Fruit fly (Drosophila melanogaster) whole organism, adult: ENCODE results near the gene CG3734.

Experiments used
- CG11617 ChIP-seq: fragments of 200-800 bp; sonication (Bioruptor generic); optimal IDR thresholded peaks from 2 replicates; lab custom pipeline; 2017; ENCODE audit warnings: mild to moderate bottlenecking, missing biosample characterization, missing genetic modification reagents, missing genetic modification characterization
- CG12768 ChIP-seq: fragments of 200-800 bp; sonication (Bioruptor generic); optimal IDR thresholded peaks from 2 replicates; lab custom pipeline; 2017; ENCODE audit warnings: missing biosample characterization, missing genetic modification characterization, mild to moderate bottlenecking, moderate library complexity, missing genetic modification reagents
- CG14711 ChIP-seq: fragments of 200-800 bp; sonication (Bioruptor generic); optimal IDR thresholded peaks from 2 replicates; lab custom pipeline; 2018; ENCODE audit warnings: missing biosample characterization, mild to moderate bottlenecking, missing genetic modification characterization, moderate library complexity
- CG1620 ChIP-seq: fragments of 200-800 bp; sonication (Bioruptor generic); optimal IDR thresholded peaks from 2 replicates; lab custom pipeline; 2016; ENCODE audit warnings: missing biosample characterization, missing genetic modification characterization
- CG33017 ChIP-seq: fragments of 200-800 bp; sonication (Bioruptor generic); optimal IDR thresholded peaks from 2 replicates; lab custom pipeline; 2018; ENCODE audit warnings: missing biosample characterization, mild to moderate bottlenecking, missing genetic modification characterization, moderate library complexity
- CG5204 ChIP-seq: fragments of 200-800 bp; sonication (Bioruptor generic); optimal IDR thresholded peaks from 2 replicates; lab custom pipeline; 2016; ENCODE audit warnings: missing biosample characterization, missing genetic modification characterization
- CG7045 ChIP-seq: fragments of 200-800 bp; sonication (Bioruptor generic); optimal IDR thresholded peaks from 2 replicates; lab custom pipeline; 2017; ENCODE audit warnings: missing biosample characterization, mild to moderate bottlenecking, missing genetic modification characterization
- CG7101 ChIP-seq: fragments of 200-800 bp; sonication (Bioruptor generic); optimal IDR thresholded peaks from 2 replicates; lab custom pipeline; 2018; ENCODE audit warnings: missing biosample characterization, mild to moderate bottlenecking, missing genetic modification characterization, moderate library complexity
- Clk ChIP-seq: fragments of 200-800 bp; sonication (Bioruptor generic); optimal IDR thresholded peaks from 2 replicates; lab custom pipeline; 2017; ENCODE audit warnings: missing biosample characterization, missing genetic modification characterization
- Crg-1 ChIP-seq: fragments of 200-800 bp; sonication (Bioruptor generic); optimal IDR thresholded peaks from 2 replicates; lab custom pipeline; 2016; ENCODE audit warnings: missing biosample characterization, missing genetic modification characterization
- Hr96 ChIP-seq: fragments of 200-800 bp; sonication (Bioruptor generic); optimal IDR thresholded peaks from 2 replicates; lab custom pipeline; 2016; ENCODE audit warnings: missing biosample characterization, missing genetic modification characterization
- Mnt ChIP-seq: fragments of 200-800 bp; sonication (Bioruptor generic); optimal IDR thresholded peaks from 2 replicates; lab custom pipeline; 2016; ENCODE audit warnings: missing biosample characterization, mild to moderate bottlenecking, missing genetic modification characterization
- bab1 ChIP-seq: fragments of 200-800 bp; sonication (Bioruptor generic); optimal IDR thresholded peaks from 3 replicates; lab custom pipeline; 2019; ENCODE audit warnings: missing biosample characterization, mild to moderate bottlenecking, missing genetic modification characterization, moderate library complexity
- cic ChIP-seq: fragments of 200-800 bp; sonication (Bioruptor generic); optimal IDR thresholded peaks from 2 replicates; lab custom pipeline; 2017; ENCODE audit warnings: missing biosample characterization, mild to moderate bottlenecking, missing genetic modification characterization, moderate library complexity
- cnc ChIP-seq, 2 experiments: fragments of >200 bp; optimal IDR thresholded peaks; 2 replicates each; lab custom pipeline; 2017
- kay ChIP-seq: fragments of 200-800 bp; sonication (Bioruptor generic); peaks from one replicate; lab custom pipeline; 2016; ENCODE audit warnings: missing biosample characterization, missing genetic modification characterization, borderline replicate concordance
- ovo ChIP-seq: fragments of 200-800 bp; sonication (Bioruptor generic); optimal IDR thresholded peaks from 2 replicates; lab custom pipeline; 2016; ENCODE audit warnings: missing biosample characterization, missing genetic modification characterization
- pad ChIP-seq: fragments of 200-800 bp; sonication (Bioruptor generic); optimal IDR thresholded peaks from 3 replicates; lab custom pipeline; 2017; ENCODE audit warnings: missing biosample characterization, missing genetic modification characterization, mild to moderate bottlenecking, moderate library complexity, missing genetic modification reagents
- tj ChIP-seq: fragments of 200-800 bp; sonication (Bioruptor generic); optimal IDR thresholded peaks from 3 replicates; lab custom pipeline; 2017; ENCODE audit warnings: missing biosample characterization, mild to moderate bottlenecking, missing genetic modification characterization, moderate library complexity
- toe ChIP-seq: fragments of 200-800 bp; sonication (Bioruptor generic); optimal IDR thresholded peaks from 2 replicates; lab custom pipeline; 2016; ENCODE audit warnings: missing biosample characterization, missing genetic modification characterization

CG3734 gene

DNA sequence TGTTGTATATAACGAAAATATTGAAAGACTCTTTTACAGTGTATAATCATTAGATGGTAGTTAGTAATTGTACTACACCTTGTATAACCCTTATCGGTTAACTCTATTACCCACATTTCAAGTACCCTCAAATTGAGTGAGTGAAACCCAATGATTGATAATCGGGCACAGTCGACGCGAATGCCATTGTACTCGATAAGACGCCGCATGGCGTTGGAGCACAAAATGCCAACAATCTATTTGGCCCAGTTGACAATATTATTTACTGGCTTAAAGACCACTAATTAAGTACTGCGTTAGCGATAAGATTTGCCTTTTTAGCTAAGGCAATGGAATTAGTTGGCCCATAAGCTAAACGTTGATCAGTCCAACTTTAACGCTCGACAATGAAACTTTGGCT is at the start of gene CG3734:
Gene CG3734 (plus strand): TSS at position 254 of the 400 bp plus-strand sequence.
- peak; percentile 57 for TF ChIP-seq Mnt (GFP tag; lab: Kevin White, UChicago)
- TF ChIP-seq CG1620: no peak
- peak; percentile 1 for TF ChIP-seq pad (GFP tag; lab: Kevin White, UChicago)
- TF ChIP-seq cic: peak; percentile 73
- no peak for TF ChIP-seq tj (GFP tag; lab: Kevin White, UChicago)
- TF ChIP-seq kay (GFP tag; lab: Kevin White, UChicago): peak; percentile 78
- no peak for TF ChIP-seq toe

DNA sequence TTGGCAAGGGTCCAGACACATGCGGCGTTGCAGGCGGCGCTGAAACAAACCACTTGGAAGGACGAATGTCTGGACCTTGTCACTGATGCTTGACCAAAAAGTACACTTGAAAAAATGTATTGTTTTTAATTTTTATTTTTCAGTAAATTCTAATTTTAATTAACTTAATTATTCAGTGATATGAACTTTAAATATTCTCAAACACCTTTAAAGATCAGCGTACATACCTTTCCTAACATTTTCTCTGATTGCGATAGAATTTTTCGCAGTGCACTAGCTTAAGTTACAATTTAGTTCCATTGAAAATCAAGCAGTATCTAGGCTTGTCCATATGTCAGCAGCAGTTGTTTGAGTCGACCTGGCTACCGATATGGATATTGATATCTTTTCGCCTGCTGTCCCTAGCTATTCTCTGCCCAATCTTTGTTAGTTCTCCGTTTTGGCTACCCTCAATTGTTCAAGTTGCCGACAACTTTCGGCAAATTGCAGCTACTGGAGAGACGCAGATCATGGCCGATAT is 48.4 kb upstream of the CG3734 start:
- TF ChIP-seq CG5204 (GFP tag; lab: Kevin White, UChicago) (no peak), tj (GFP tag; lab: Kevin White, UChicago) (no peak), CG1620 (no peak), Mnt (GFP tag; lab: Kevin White, UChicago) (no peak), ovo (GFP tag; lab: Kevin White, UChicago) (no peak), cnc (optimal IDR thresholded peaks at IDR 0.05; lab: Kevin White, UChicago) (no peak), Hr96 (GFP tag; lab: Kevin White, UChicago) (no peak)

DNA sequence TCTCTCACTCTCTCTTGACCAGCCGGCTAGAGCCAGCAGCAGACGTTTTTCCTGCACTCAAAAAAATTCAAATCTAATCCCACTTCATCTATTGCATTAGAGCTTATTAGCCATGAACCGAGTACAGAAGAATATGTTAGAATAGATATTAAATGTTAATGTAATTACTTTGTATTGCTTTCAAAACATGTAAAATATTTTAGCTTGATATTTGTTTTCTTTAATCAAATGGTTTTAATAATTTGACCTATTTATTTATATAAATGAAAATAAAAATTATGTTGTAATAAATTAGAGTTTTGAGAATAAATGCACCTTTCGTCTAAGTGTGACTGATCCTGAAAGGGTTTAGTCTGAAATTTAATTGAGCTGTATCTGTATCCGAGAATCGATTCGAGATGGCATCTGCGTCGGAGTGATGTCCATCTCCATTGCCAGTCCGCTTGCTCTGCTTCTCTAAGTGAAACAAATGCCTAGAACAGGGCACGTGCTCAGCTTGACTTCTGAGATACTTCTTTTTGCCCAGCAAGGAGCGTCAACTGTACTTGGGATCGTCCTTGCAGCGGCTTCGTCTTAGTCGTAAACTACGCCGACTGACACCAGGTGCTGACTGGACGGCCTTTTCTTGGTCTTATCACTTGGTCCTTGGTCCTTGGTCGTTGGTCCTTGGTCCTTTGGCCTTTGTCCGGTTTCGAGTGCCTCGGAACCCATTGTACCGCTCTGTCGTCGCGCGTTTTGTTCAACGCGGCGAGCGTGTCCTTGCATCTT is 47.2 kb upstream of the CG3734 start:
- no peak for TF ChIP-seq CG12768 (GFP tag; lab: Kevin White, UChicago)
- no peak for TF ChIP-seq CG5204 (GFP tag; lab: Kevin White, UChicago)
- no peak for TF ChIP-seq CG1620
- no peak for TF ChIP-seq cnc (optimal IDR thresholded peaks at IDR 0.05; lab: Kevin White, UChicago)
- no peak for TF ChIP-seq CG11617 (GFP tag; lab: Kevin White, UChicago)
- TF ChIP-seq ovo (GFP tag; lab: Kevin White, UChicago): no peak
- TF ChIP-seq toe: no peak
- TF ChIP-seq cic: no peak

dm6 chr3R:19341779-19342178 is 45.9 kb upstream of the CG3734 start:
- TF ChIP-seq Crg-1 (GFP tag; lab: Kevin White, UChicago) (no peak), Mnt (GFP tag; lab: Kevin White, UChicago) (no peak), CG5204 (GFP tag; lab: Kevin White, UChicago) (no peak), CG11617 (GFP tag; lab: Kevin White, UChicago) (no peak), kay (GFP tag; lab: Kevin White, UChicago) (no peak), CG7101 (tag; lab: Kevin White, UChicago) (no peak), CG14711 (no peak), bab1 (no peak), CG7045 (no peak), CG33017 (no peak), CG12768 (GFP tag; lab: Kevin White, UChicago) (no peak), pad (GFP tag; lab: Kevin White, UChicago) (no peak), Hr96 (GFP tag; lab: Kevin White, UChicago) (no peak)

- TF ChIP-seq pad (GFP tag; lab: Kevin White, UChicago) (no peak), tj (GFP tag; lab: Kevin White, UChicago) (no peak), CG7045 (no peak), cnc (optimal IDR thresholded peaks at IDR 0.05; lab: Kevin White, UChicago) (no peak), CG33017 (no peak), Clk (GFP tag; lab: Kevin White, UChicago) (no peak), bab1 (no peak)
Measured at dm6 chr3R:19343534-19344325, 43.9 kb upstream of the CG3734 start.

DNA sequence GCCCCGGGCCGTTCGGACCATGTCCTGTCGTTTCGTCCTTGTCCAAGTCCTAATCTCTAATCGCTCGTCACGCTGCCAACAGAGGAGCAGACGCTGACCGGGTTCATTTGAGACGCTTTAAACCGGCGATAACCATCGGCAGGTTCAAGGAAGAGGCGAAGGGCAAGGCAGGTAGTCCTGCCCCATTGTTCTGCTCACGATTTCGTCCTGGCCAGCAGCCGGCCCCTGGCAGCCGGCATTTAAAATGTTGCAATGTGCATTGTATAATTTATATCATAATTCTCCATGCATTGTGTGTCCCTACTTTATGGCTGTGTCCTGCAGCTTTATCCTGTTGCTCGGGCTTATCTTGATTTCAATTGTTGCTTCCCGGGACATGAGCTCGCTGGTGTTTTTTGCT is 42.4 kb upstream of the CG3734 start:
- TF ChIP-seq CG11617 (GFP tag; lab: Kevin White, UChicago): no peak

DNA sequence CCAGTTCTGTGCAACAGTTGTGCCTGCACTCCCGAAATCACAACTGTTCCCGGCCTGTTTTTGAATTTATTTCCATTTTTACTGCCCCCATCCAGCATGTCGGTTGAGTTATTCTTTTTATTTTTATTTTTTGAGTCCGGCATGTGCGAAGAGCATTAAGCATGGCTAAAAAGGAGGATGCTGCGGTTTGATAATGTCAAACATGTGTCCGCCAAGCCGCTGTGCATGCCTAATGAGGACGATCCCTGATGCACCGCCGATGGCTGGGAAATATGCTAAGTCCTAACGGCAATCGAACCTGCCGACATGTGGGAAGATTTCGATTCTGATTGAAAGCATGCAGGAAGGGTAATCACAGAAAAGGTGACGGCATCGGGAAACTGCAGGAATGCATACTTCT is 41.1 kb upstream of the CG3734 start:
- TF ChIP-seq CG1620 (no peak), Mnt (GFP tag; lab: Kevin White, UChicago) (no peak), CG7101 (tag; lab: Kevin White, UChicago) (no peak), tj (GFP tag; lab: Kevin White, UChicago) (no peak), cnc (optimal IDR thresholded peaks at IDR 0.05; lab: Kevin White, UChicago) (no peak), Clk (GFP tag; lab: Kevin White, UChicago) (no peak), toe (no peak), CG33017 (no peak), CG12768 (GFP tag; lab: Kevin White, UChicago) (no peak), Hr96 (GFP tag; lab: Kevin White, UChicago) (no peak), Crg-1 (GFP tag; lab: Kevin White, UChicago) (no peak), CG7045 (no peak), CG14711 (no peak), cic (no peak), pad (GFP tag; lab: Kevin White, UChicago) (no peak), CG11617 (GFP tag; lab: Kevin White, UChicago) (no peak), bab1 (no peak)
